Fruit fly (Drosophila melanogaster) whole organism, embryonic: ENCODE data around the gene eIF2Bepsilon.
A peak's percentile ranks its signal among the peaks of the same experiment; 100 is the strongest.

Source experiments
- CG10431 ChIP-seq: fragments of 200-800 bp; sonication (Bioruptor generic); optimal IDR thresholded peaks from 3 replicates; lab custom pipeline; 2018; ENCODE audit warnings: missing biosample characterization, mild to moderate bottlenecking, missing genetic modification characterization
- CG11560 ChIP-seq: fragments of 200-800 bp; sonication (Bioruptor generic); IDR thresholded peaks from 3 replicates; pipeline ENCODE4 v1.3.6; 2022; ENCODE audit warnings: missing biosample characterization, missing genetic modification characterization
- CG12104 ChIP-seq: fragments of 200-800 bp; sonication (Bioruptor generic); optimal IDR thresholded peaks from 3 replicates; lab custom pipeline; 2016; ENCODE audit warnings: missing biosample characterization, missing genetic modification characterization
- CG14050 ChIP-seq: fragments of 200-800 bp; sonication (Bioruptor generic); IDR thresholded peaks from 3 replicates; pipeline ENCODE4 v1.3.6; 2022; ENCODE audit warnings: missing biosample characterization, missing genetic modification characterization
- CG14441 ChIP-seq: fragments of 200-800 bp; sonication (Bioruptor generic); IDR thresholded peaks from 2 replicates; pipeline ENCODE4 v1.3.6; 2022; ENCODE audit warnings: missing biosample characterization, missing genetic modification characterization
- CG14860 ChIP-seq: fragments of 200-800 bp; sonication (Bioruptor generic); IDR thresholded peaks from 3 replicates; pipeline ENCODE4 v1.3.6; 2022; ENCODE audit warnings: missing biosample characterization, missing genetic modification characterization; ENCODE audit not compliant: partially characterized antibody
- CG15479 ChIP-seq: fragments of 200-800 bp; sonication (Bioruptor generic); optimal IDR thresholded peaks from 3 replicates; lab custom pipeline; 2019; ENCODE audit warnings: missing biosample characterization, mild to moderate bottlenecking, missing genetic modification characterization, moderate library complexity
- CG1603 ChIP-seq: fragments of 200-800 bp; sonication (Bioruptor generic); optimal IDR thresholded peaks from 2 replicates; lab custom pipeline; 2019; ENCODE audit warnings: missing biosample characterization, mild to moderate bottlenecking, missing genetic modification characterization, moderate library complexity
- CG17328 ChIP-seq: fragments of 200-800 bp; sonication (Bioruptor generic); IDR thresholded peaks from 2 replicates; pipeline ENCODE4 v1.3.6; 2022; ENCODE audit warnings: missing biosample characterization, missing genetic modification characterization
- CG17359 ChIP-seq: fragments of 200-800 bp; sonication (Bioruptor generic); optimal IDR thresholded peaks from 3 replicates; lab custom pipeline; 2018; ENCODE audit warnings: missing biosample characterization, mild to moderate bottlenecking, missing genetic modification characterization, moderate library complexity
- CG17612 ChIP-seq: fragments of 200-800 bp; sonication (Bioruptor generic); IDR thresholded peaks from 2 replicates; pipeline ENCODE4 v1.3.6; 2022; ENCODE audit warnings: missing biosample characterization, missing genetic modification characterization
- CG17802 ChIP-seq: fragments of 200-800 bp; sonication (Bioruptor generic); optimal IDR thresholded peaks from 2 replicates; lab custom pipeline; 2018; ENCODE audit warnings: missing biosample characterization, mild to moderate bottlenecking, missing genetic modification characterization, moderate library complexity
- CG18764 ChIP-seq: fragments of 200-800 bp; sonication (Bioruptor generic); optimal IDR thresholded peaks from 3 replicates; lab custom pipeline; 2016; ENCODE audit warnings: missing biosample characterization, missing genetic modification characterization
- CG2202 ChIP-seq: fragments of 200-800 bp; sonication (Bioruptor generic); optimal IDR thresholded peaks from 2 replicates; lab custom pipeline; 2018; ENCODE audit warnings: missing biosample characterization, mild to moderate bottlenecking, missing genetic modification characterization
- CG30020 ChIP-seq: fragments of 200-800 bp; optimal IDR thresholded peaks from 2 replicates; lab custom pipeline; 2019; ENCODE audit warnings: missing biosample characterization, mild to moderate bottlenecking, missing genetic modification characterization, moderate library complexity
- CG31365 ChIP-seq: fragments of 200-800 bp; sonication (Bioruptor generic); optimal IDR thresholded peaks from 2 replicates; lab custom pipeline; 2018; ENCODE audit warnings: missing biosample characterization, mild to moderate bottlenecking, missing genetic modification characterization
- CG3407 ChIP-seq: fragments of 200-800 bp; sonication (Bioruptor generic); optimal IDR thresholded peaks from 2 replicates; lab custom pipeline; 2018; ENCODE audit warnings: missing biosample characterization, mild to moderate bottlenecking, missing genetic modification characterization
- CG3995 ChIP-seq: fragments of 200-800 bp; sonication (Bioruptor generic); optimal IDR thresholded peaks from 3 replicates; lab custom pipeline; 2016; ENCODE audit warnings: missing biosample characterization, missing genetic modification characterization
- CG4328 ChIP-seq: fragments of 200-800 bp; sonication (Bioruptor generic); optimal IDR thresholded peaks from 3 replicates; lab custom pipeline; 2017; ENCODE audit warnings: missing biosample characterization, missing genetic modification reagents, missing genetic modification characterization
- CG4360 ChIP-seq: fragments of 200-800 bp; sonication (Bioruptor generic); IDR thresholded peaks from 2 replicates; pipeline ENCODE4 v1.3.6; 2022; ENCODE audit warnings: missing biosample characterization, missing genetic modification characterization
- CG4404 ChIP-seq: fragments of 200-800 bp; sonication (Bioruptor generic); IDR thresholded peaks from 2 replicates; pipeline ENCODE4 v1.3.6; 2022; ENCODE audit warnings: missing biosample characterization, missing genetic modification characterization
- CG4617 ChIP-seq: fragments of 200-800 bp; sonication (Bioruptor generic); optimal IDR thresholded peaks from 3 replicates; lab custom pipeline; 2016; ENCODE audit warnings: missing biosample characterization, missing genetic modification characterization, borderline replicate concordance
- CG6813 ChIP-seq: fragments of 200-800 bp; sonication (Bioruptor generic); optimal IDR thresholded peaks from 2 replicates; lab custom pipeline; 2017; ENCODE audit warnings: missing biosample characterization, missing genetic modification characterization, mild to moderate bottlenecking, moderate library complexity, missing genetic modification reagents
- CG8281 ChIP-seq: fragments of 200-800 bp; sonication (Bioruptor generic); optimal IDR thresholded peaks from 2 replicates; lab custom pipeline; 2018; ENCODE audit warnings: missing biosample characterization, mild to moderate bottlenecking, missing genetic modification characterization, moderate library complexity
- CG8944 ChIP-seq: fragments of 200-800 bp; sonication (Bioruptor generic); optimal IDR thresholded peaks from 3 replicates; lab custom pipeline; 2016; ENCODE audit warnings: missing biosample characterization, missing genetic modification characterization
- CG9609 ChIP-seq: fragments of 200-800 bp; sonication (Bioruptor generic); optimal IDR thresholded peaks from 3 replicates; lab custom pipeline; 2016; ENCODE audit warnings: missing biosample characterization, missing genetic modification characterization
- CG9876 ChIP-seq: fragments of 200-800 bp; sonication (Bioruptor generic); optimal IDR thresholded peaks from 2 replicates; lab custom pipeline; 2016; ENCODE audit warnings: missing biosample characterization, missing genetic modification characterization
- CkIIα-i1 ChIP-seq: fragments of 200-800 bp; sonication (Bioruptor generic); IDR thresholded peaks from 2 replicates; pipeline ENCODE4 v1.3.6; 2022; ENCODE audit warnings: missing biosample characterization, missing genetic modification characterization
- Dp ChIP-seq: fragments of 200-800 bp; sonication (Bioruptor generic); optimal IDR thresholded peaks from 2 replicates; lab custom pipeline; 2018; ENCODE audit warnings: missing biosample characterization, mild to moderate bottlenecking, missing genetic modification characterization, moderate library complexity
- Elba2 ChIP-seq: fragments of 200-800 bp; sonication (Bioruptor generic); optimal IDR thresholded peaks from 3 replicates; lab custom pipeline; 2016; ENCODE audit warnings: missing biosample characterization, missing genetic modification characterization
- GATAe ChIP-seq: fragments of 200-800 bp; sonication (Bioruptor generic); conservative IDR thresholded peaks from 2 replicates; pipeline ENCODE4 v1.3.6; 2022; ENCODE audit warnings: missing biosample characterization, missing genetic modification characterization
- HLH4C ChIP-seq: fragments of 200-800 bp; sonication (Bioruptor generic); IDR thresholded peaks from 3 replicates; pipeline ENCODE4 v1.3.6; 2022; ENCODE audit warnings: missing biosample characterization, missing genetic modification characterization; ENCODE audit not compliant: partially characterized antibody
- Oaz ChIP-seq: fragments of 200-800 bp; sonication (Bioruptor generic); IDR thresholded peaks from 2 replicates; pipeline ENCODE4 v1.3.6; 2022; ENCODE audit warnings: missing biosample characterization, missing genetic modification characterization
- Oli ChIP-seq: fragments of 200-800 bp; sonication (Bioruptor generic); optimal IDR thresholded peaks from 2 replicates; lab custom pipeline; 2018; ENCODE audit warnings: missing biosample characterization, mild to moderate bottlenecking, missing genetic modification characterization, moderate library complexity
- Opbp ChIP-seq: fragments of 200-800 bp; sonication (Bioruptor generic); IDR thresholded peaks from 3 replicates; pipeline ENCODE4 v1.3.6; 2022; ENCODE audit warnings: missing biosample characterization, missing genetic modification characterization; ENCODE audit not compliant: partially characterized antibody
- YL-1 ChIP-seq: fragments of 200-800 bp; sonication (Bioruptor generic); optimal IDR thresholded peaks from 3 replicates; lab custom pipeline; 2017; ENCODE audit warnings: missing biosample characterization, mild to moderate bottlenecking, missing genetic modification characterization
- ap ChIP-seq: fragments of 200-800 bp; sonication (Bioruptor generic); IDR thresholded peaks from 2 replicates; pipeline ENCODE4 v1.3.6; 2022; ENCODE audit warnings: missing biosample characterization, missing genetic modification characterization
- cas ChIP-seq: fragments of 200-800 bp; sonication (Bioruptor generic); IDR thresholded peaks from 2 replicates; pipeline ENCODE4 v1.3.6; 2022; ENCODE audit warnings: missing biosample characterization, missing genetic modification characterization
- crp ChIP-seq, 2 experiments: fragments of 200-800 bp; sonication (Bioruptor generic); optimal IDR thresholded peaks; 2 replicates in 1 of 2; 3 replicates in 1 of 2; lab custom pipeline; 2017; ENCODE audit warnings: missing biosample characterization in 2 of 2, missing genetic modification characterization in 2 of 2, mild to moderate bottlenecking in 1 of 2, moderate library complexity in 1 of 2
- gcm ChIP-seq: fragments of 200-800 bp; sonication (Bioruptor generic); optimal IDR thresholded peaks from 2 replicates; lab custom pipeline; 2019; ENCODE audit warnings: missing biosample characterization, mild to moderate bottlenecking, missing genetic modification characterization, moderate library complexity
- gem ChIP-seq: fragments of 200-800 bp; sonication (Bioruptor generic); optimal IDR thresholded peaks from 2 replicates; lab custom pipeline; 2019; ENCODE audit warnings: missing biosample characterization, mild to moderate bottlenecking, missing genetic modification characterization, moderate library complexity
- onecut ChIP-seq: fragments of 200-800 bp; sonication (Bioruptor generic); IDR thresholded peaks from 2 replicates; pipeline ENCODE4 v1.3.6; 2022; ENCODE audit warnings: missing biosample characterization, missing genetic modification characterization
- pan ChIP-seq, 4 experiments: fragments of >200 bp in 3 of 4; fragments of 200-800 bp in 1 of 4; sonication (Bioruptor generic) in 1 of 4; optimal IDR thresholded peaks in 3 of 4; IDR thresholded peaks in 1 of 4; 2 replicates each; pipeline versions ENCODE4 v1.3.6 to Lab custom; 2017 to 2022; ENCODE audit warnings: missing biosample characterization in 2 of 4, missing genetic modification characterization in 2 of 4, mixed read lengths in 1 of 4
- ro ChIP-seq: fragments of 200-800 bp; sonication (Bioruptor generic); IDR thresholded peaks from 2 replicates; pipeline ENCODE4 v1.3.6; 2022; ENCODE audit warnings: missing biosample characterization, missing genetic modification characterization
- sd ChIP-seq: fragments of 200-800 bp; sonication (Bioruptor generic); optimal IDR thresholded peaks from 3 replicates; lab custom pipeline; 2018; ENCODE audit warnings: missing biosample characterization, mild to moderate bottlenecking, missing genetic modification characterization, moderate library complexity
- sens-2 ChIP-seq: fragments of 200-800 bp; sonication (Bioruptor generic); IDR thresholded peaks from 2 replicates; pipeline ENCODE4 v1.3.6; 2022; ENCODE audit warnings: missing biosample characterization, missing genetic modification characterization
- twi ChIP-seq: fragments of 200-800 bp; optimal IDR thresholded peaks from 2 replicates; lab custom pipeline; 2019; ENCODE audit warnings: missing biosample characterization, mild to moderate bottlenecking, missing genetic modification characterization, moderate library complexity
- vfl ChIP-seq: fragments of 200-800 bp; sonication (Bioruptor generic); optimal IDR thresholded peaks from 2 replicates; lab custom pipeline; 2016; ENCODE audit warnings: missing biosample characterization, missing genetic modification characterization
- zfh2 ChIP-seq: fragments of 200-800 bp; sonication (Bioruptor generic); optimal IDR thresholded peaks from 2 replicates; lab custom pipeline; 2016; ENCODE audit warnings: missing biosample characterization, missing genetic modification characterization

eIF2Bepsilon gene

dm6 chrX:1879606-1880110 lies 43.0 kb downstream of the eIF2Bepsilon start, which contains the start of gene CG14818 (continued):
- TF ChIP-seq CG4617 (GFP tag; lab: Kevin White, UChicago) = no peak
- no peak for TF ChIP-seq Dp (GFP tag; lab: Kevin White, UChicago)
- TF ChIP-seq CkIIα-i1 (GFP tag; lab: Robert Waterston, UW) = no peak
- TF ChIP-seq CG1603 (tag; lab: Kevin White, UChicago) = peak; percentile 63
- peak; percentile 70 for TF ChIP-seq CG8944 (GFP tag; lab: Kevin White, UChicago)
- TF ChIP-seq CG2202 (tag; lab: Kevin White, UChicago) = no peak
- no peak for TF ChIP-seq crp (GFP tag; optimal IDR thresholded peaks at IDR 0.05; lab: Kevin White, UChicago)
- no peak for TF ChIP-seq CG15479 (GFP tag; lab: Kevin White, UChicago)
- peak; percentile 79 for TF ChIP-seq Opbp
- TF ChIP-seq cas (GFP tag; lab: Robert Waterston, UW) = peak; percentile 51; the same call in 1 of the 2 replicates
- TF ChIP-seq CG17359 (tag; lab: Kevin White, UChicago) = peak; percentile 95
- TF ChIP-seq vfl (GFP tag; lab: Kevin White, UChicago) = peak; percentile 43
- TF ChIP-seq CG14050 = no peak
- TF ChIP-seq ap (GFP tag; lab: Robert Waterston, UW) = 0 out of 2 replicates have a peak, but pooled peaks have one; percentile 9
- TF ChIP-seq HLH4C (GFP tag; lab: Robert Waterston, UW) = peak; percentile 80
- peak; percentile 82 for TF ChIP-seq CG14860
- TF ChIP-seq CG9609 (GFP tag; lab: Kevin White, UChicago) = peak; percentile 64
- no peak for TF ChIP-seq sd (tag; lab: Kevin White, UChicago)
- no peak for TF ChIP-seq CG3407 (GFP tag; lab: Kevin White, UChicago)
- TF ChIP-seq sens-2 (GFP tag; lab: Robert Waterston, UW) = peak; percentile 40; the same call in 1 of the 2 replicates
- peak; percentile 58 for TF ChIP-seq CG17328
- TF ChIP-seq CG3995 = peak; percentile 63
- TF ChIP-seq CG18764 (GFP tag; lab: Kevin White, UChicago) = peak; percentile 16
- no peak for TF ChIP-seq CG11560 (tag; lab: Robert Waterston, UW)
- no peak for TF ChIP-seq CG10431 (GFP tag; lab: Kevin White, UChicago)
- TF ChIP-seq pan (optimal IDR thresholded peaks at IDR 0.05; lab: Kevin White, UChicago) = no peak
- peak in 1 of 2 experiments; percentile 73 for TF ChIP-seq pan (GFP tag; optimal IDR thresholded peaks at IDR 0.05 in 1 of 2, IDR thresholded peaks at IDR 0.05 in 1 of 2)
- TF ChIP-seq CG4404 (GFP tag; lab: Robert Waterston, UW) = peak; percentile 69
- TF ChIP-seq CG14441 (GFP tag; lab: Robert Waterston, UW) = peak; percentile 74
- TF ChIP-seq ro (GFP tag; lab: Robert Waterston, UW) = no peak
- TF ChIP-seq CG12104 (GFP tag; lab: Kevin White, UChicago) = no peak
- TF ChIP-seq YL-1 = peak; percentile 44
- peak; percentile 23 for TF ChIP-seq gcm (GFP tag; lab: Kevin White, UChicago)
- 0 out of 2 replicates have a peak, but pooled peaks have one; percentile 19 for TF ChIP-seq Oaz (GFP tag; lab: Robert Waterston, UW)
- TF ChIP-seq twi = no peak
- no peak for TF ChIP-seq CG8281
- TF ChIP-seq CG31365 (tag; lab: Kevin White, UChicago) = no peak
- peak; percentile 60 for TF ChIP-seq CG4328 (GFP tag; lab: Kevin White, UChicago)
- TF ChIP-seq CG4360 (GFP tag; lab: Robert Waterston, UW) = no peak
- no peak for TF ChIP-seq Elba2 (GFP tag; lab: Kevin White, UChicago)
- TF ChIP-seq GATAe = no peak
- peak; percentile 34 for TF ChIP-seq Oli (tag; lab: Kevin White, UChicago)
- no peak for TF ChIP-seq CG30020 (tag; lab: Kevin White, UChicago)
- TF ChIP-seq onecut = no peak; the same call in 1 of the 2 replicates
- TF ChIP-seq zfh2 (GFP tag; lab: Kevin White, UChicago) = peak; percentile 72
- peak; percentile 68 for TF ChIP-seq gem (tag; lab: Kevin White, UChicago)
- peak; percentile 23 for TF ChIP-seq CG17802 (tag; lab: Kevin White, UChicago)
- peak; percentile 51 for TF ChIP-seq CG9876 (GFP tag; lab: Kevin White, UChicago)
- TF ChIP-seq CG6813 (GFP tag; lab: Kevin White, UChicago) = peak; percentile 8
- 0 out of 2 replicates have a peak, but pooled peaks have one; percentile 17 for TF ChIP-seq CG17612 (GFP tag; lab: Robert Waterston, UW)
